Fruit fly (Drosophila melanogaster) whole organism: ENCODE results near the gene Cpsf100.

Experiments
- CG8478 ChIP-seq: fragments of >200 bp; optimal IDR thresholded peaks from 2 replicates; lab custom pipeline; 2018; ENCODE audit warnings: inconsistent platforms
- pan ChIP-seq: fragments of >200 bp; optimal IDR thresholded peaks from 2 replicates; lab custom pipeline; 2017
- psq ChIP-seq: fragments of >200 bp; optimal IDR thresholded peaks from 2 replicates; lab custom pipeline; 2017

DNA sequence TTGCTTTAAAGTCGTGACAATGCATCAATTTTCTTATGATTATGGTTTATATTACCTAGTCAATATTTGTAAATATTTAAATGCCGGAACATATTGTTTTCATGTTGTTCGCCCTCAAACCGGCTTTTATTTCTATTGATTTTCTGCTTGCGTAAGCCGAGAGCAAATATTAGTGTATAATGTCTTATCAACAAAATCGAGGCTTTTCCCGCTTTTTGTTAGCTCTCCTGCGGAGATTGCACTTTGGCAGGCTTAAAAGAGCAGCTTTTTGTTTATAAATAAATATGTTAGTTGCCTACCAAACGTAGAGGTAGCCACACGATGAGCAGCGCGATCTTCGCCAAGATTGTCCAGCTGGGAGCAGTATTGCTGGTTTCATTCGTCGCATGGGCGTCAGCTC lies 18.0 kb downstream of the Cpsf100 start, which contains the start of gene CG11842:
- TF ChIP-seq CG8478 (lab: Kevin White, UChicago) (no peak), pan (lab: Kevin White, UChicago) (no peak), psq (lab: Kevin White, UChicago) (no peak)
